Worm (Caenorhabditis elegans) whole organism, early embryonic: ENCODE results near the gene F57A10.4.
"Not testable (repeated sequence)": the region's sequence is repeated elsewhere in the genome, so short reads cannot be mapped to it uniquely, and the experiment has no call there.

ENCODE experiments used
- B0310.2 ChIP-seq: sonication (generic microtip); optimal IDR thresholded peaks from 2 replicates; lab custom pipeline; 2016; ENCODE audit warnings: mild to moderate bottlenecking, missing genetic modification characterization, missing compliant biosample characterization
- ama-1 ChIP-seq: fragments of 150-350 bp; optimal IDR thresholded peaks from 2 replicates; lab custom pipeline; 2014
- ceh-13 ChIP-seq: fragments of 200-800 bp; sonication (Bioruptor generic); optimal IDR thresholded peaks from 2 replicates; lab custom pipeline; 2018; ENCODE audit warnings: mild to moderate bottlenecking, missing genetic modification characterization, missing compliant biosample characterization
- ceh-36 ChIP-seq: sonication (generic microtip); optimal IDR thresholded peaks from 2 replicates; lab custom pipeline; 2016; ENCODE audit warnings: missing genetic modification characterization, inconsistent platforms, missing compliant biosample characterization
- flt-1 ChIP-seq: fragments of 200-800 bp; sonication (Bioruptor generic); IDR thresholded peaks from 2 replicates; pipeline ENCODE4 v1.3.6; 2022; ENCODE audit warnings: missing genetic modification characterization, missing compliant biosample characterization
- hmbx-1 ChIP-seq: sonication (generic microtip); optimal IDR thresholded peaks from 2 replicates; lab custom pipeline; 2016; ENCODE audit warnings: mild to moderate bottlenecking, missing genetic modification characterization, missing compliant biosample characterization
- hmg-4 ChIP-seq: fragments of 200-800 bp; sonication (Bioruptor generic); optimal IDR thresholded peaks from 2 replicates; lab custom pipeline; 2018; ENCODE audit warnings: mild to moderate bottlenecking, missing genetic modification characterization, missing compliant biosample characterization
- hnd-1 ChIP-seq: sonication (generic microtip); optimal IDR thresholded peaks from 2 replicates; lab custom pipeline; 2016; ENCODE audit warnings: missing genetic modification characterization, missing compliant biosample characterization
- scrt-1 ChIP-seq: fragments of 200-800 bp; sonication (Bioruptor generic); IDR thresholded peaks from 2 replicates; pipeline ENCODE4 v1.3.6; 2022; ENCODE audit warnings: missing genetic modification characterization, missing compliant biosample characterization
- tra-4 ChIP-seq: sonication (generic microtip); optimal IDR thresholded peaks from 2 replicates; lab custom pipeline; 2017; ENCODE audit warnings: missing genetic modification characterization, missing compliant biosample characterization

ce11 chrV:15748343-15748742 is 20.9 kb upstream of the F57A10.4 start, which contains the start of gene T23D5.8:
- not testable (repeated sequence) for TF ChIP-seq flt-1; hnd-1 (tag; lab: Kevin White, UChicago); ceh-13 (GFP tag; lab: Kevin White, UChicago); ama-1 (lab: Kevin White, UChicago); hmg-4 (GFP tag; lab: Kevin White, UChicago); hmbx-1; ceh-36 (tag; lab: Kevin White, UChicago); scrt-1 (GFP tag; lab: Robert Waterston, UW); tra-4 (tag; lab: Kevin White, UChicago); B0310.2 (tag; lab: Kevin White, UChicago)
